Worm (Caenorhabditis elegans): ENCODE results near the gene hlh-6.

hlh-6 gene

DNA sequence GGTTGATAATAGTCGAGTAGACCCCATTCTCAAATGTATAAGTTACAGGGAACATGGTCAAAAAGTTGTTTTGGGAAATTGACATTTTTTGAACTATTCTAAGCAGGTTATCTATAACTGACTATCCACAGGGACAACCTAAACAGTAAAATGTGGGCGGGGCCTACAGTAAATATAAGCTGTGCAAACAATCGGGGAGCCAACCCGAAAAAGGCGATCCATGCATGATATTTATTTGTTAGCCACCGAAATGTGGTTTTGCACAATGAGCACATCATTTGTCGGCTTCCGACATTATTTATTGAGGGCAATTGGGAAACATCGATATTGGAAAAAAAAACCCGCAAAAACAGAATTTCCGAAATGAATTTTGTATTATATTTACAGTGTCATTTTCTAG, at the start of gene hlh-6:
Gene hlh-6 (minus strand): TSS at position 101 of the 400 bp plus-strand sequence.
- TF ChIP-seq B0310.2 (tag; optimal IDR thresholded peaks at IDR 0.05), result no peak
- no peak for TF ChIP-seq ets-7 (tag; optimal IDR thresholded peaks at IDR 0.05)
- no peak for TF ChIP-seq hnd-1 (tag; optimal IDR thresholded peaks at IDR 0.05)
- TF ChIP-seq sea-1 (GFP tag; conservative IDR thresholded peaks at IDR 0.05), result no peak
- no peak for TF ChIP-seq hmg-4 (GFP tag; optimal IDR thresholded peaks at IDR 0.05)
- TF ChIP-seq tra-4 (tag; optimal IDR thresholded peaks at IDR 0.05), result no peak
- TF ChIP-seq ama-1 (optimal IDR thresholded peaks at IDR 0.05), result no peak
- no peak for TF ChIP-seq tbx-11 (GFP tag; IDR thresholded peaks at IDR 0.05)
- no peak for TF ChIP-seq ceh-13 (GFP tag; optimal IDR thresholded peaks at IDR 0.05)
- no peak for TF ChIP-seq F13C5.2 (tag; optimal IDR thresholded peaks at IDR 0.05)
- TF ChIP-seq hmbx-1 (tag; optimal IDR thresholded peaks at IDR 0.05), result no peak
- no peak for TF ChIP-seq aly-1 (tag; optimal IDR thresholded peaks at IDR 0.05)
- TF ChIP-seq scrt-1 (GFP tag; IDR thresholded peaks at IDR 0.05), result no peak
- TF ChIP-seq pes-1 (GFP tag; IDR thresholded peaks at IDR 0.05), result no peak
- no peak for TF ChIP-seq flt-1 (GFP tag; IDR thresholded peaks at IDR 0.05)
- no peak for TF ChIP-seq tbx-37 (GFP tag; conservative IDR thresholded peaks at IDR 0.05)
- TF ChIP-seq ceh-36 (tag; optimal IDR thresholded peaks at IDR 0.05), result no peak

DNA sequence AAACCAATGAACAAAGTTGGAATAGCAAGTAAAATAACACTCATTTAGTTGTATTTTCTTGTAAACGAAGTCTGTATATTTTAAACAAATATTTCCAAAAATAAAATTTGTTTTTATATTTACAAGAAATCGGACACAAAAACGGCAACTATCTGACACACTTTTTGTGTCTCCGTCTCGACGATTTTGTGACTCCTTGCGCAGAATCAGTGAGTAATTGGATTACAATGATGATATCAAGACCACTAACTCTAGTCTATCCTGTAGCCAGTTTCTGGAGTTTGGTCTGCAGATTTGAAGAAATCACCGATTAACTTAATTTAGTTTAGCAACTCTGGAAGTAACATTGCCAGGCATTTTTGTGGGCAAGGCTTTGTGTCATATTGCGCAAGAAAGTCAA, 48.2 kb upstream of the hlh-6 start, which contains the start of gene cyp-13A10:
Gene cyp-13A10 (minus strand): TSS at position 88 of the 400 bp plus-strand sequence.
- TF ChIP-seq ceh-13 (GFP tag; optimal IDR thresholded peaks at IDR 0.05) (no peak), sea-1 (GFP tag; conservative IDR thresholded peaks at IDR 0.05) (no peak), hmbx-1 (tag; optimal IDR thresholded peaks at IDR 0.05) (no peak), hmg-4 (GFP tag; optimal IDR thresholded peaks at IDR 0.05) (no peak), B0310.2 (tag; optimal IDR thresholded peaks at IDR 0.05) (no peak), F13C5.2 (tag; optimal IDR thresholded peaks at IDR 0.05) (no peak), flt-1 (GFP tag; IDR thresholded peaks at IDR 0.05) (no peak), scrt-1 (GFP tag; IDR thresholded peaks at IDR 0.05) (no peak), ama-1 (optimal IDR thresholded peaks at IDR 0.05) (no peak), pes-1 (GFP tag; IDR thresholded peaks at IDR 0.05) (no peak), hnd-1 (tag; optimal IDR thresholded peaks at IDR 0.05) (no peak), tbx-11 (GFP tag; IDR thresholded peaks at IDR 0.05) (no peak), ets-7 (tag; optimal IDR thresholded peaks at IDR 0.05) (no peak), tbx-37 (GFP tag; conservative IDR thresholded peaks at IDR 0.05) (no peak), aly-1 (tag; optimal IDR thresholded peaks at IDR 0.05) (no peak), tra-4 (tag; optimal IDR thresholded peaks at IDR 0.05) (no peak), ceh-36 (tag; optimal IDR thresholded peaks at IDR 0.05) (no peak)

DNA sequence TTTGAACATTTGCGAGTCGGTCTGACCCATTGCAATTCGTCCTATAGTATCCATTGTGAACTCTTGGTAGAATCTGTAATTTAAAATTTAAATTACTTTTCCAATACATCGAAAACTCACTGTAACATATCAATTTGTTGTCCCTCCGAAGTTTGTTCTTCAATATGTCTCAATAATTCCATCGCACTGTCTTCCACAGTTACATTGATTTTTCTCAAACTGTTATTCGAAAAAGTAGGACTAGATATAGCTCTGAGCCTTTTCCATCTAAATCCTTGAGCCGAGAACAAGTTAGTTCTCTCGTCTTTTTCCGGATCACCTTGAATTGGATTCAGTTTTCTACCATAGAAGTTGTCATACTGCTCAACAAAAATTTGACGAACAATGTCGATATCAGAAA, 47.5 kb upstream of the hlh-6 start:
- no peak for TF ChIP-seq sea-1 (GFP tag; conservative IDR thresholded peaks at IDR 0.05)
- no peak for TF ChIP-seq ama-1 (optimal IDR thresholded peaks at IDR 0.05)
- no peak for TF ChIP-seq scrt-1 (GFP tag; IDR thresholded peaks at IDR 0.05)
- TF ChIP-seq tbx-11 (GFP tag; IDR thresholded peaks at IDR 0.05), result no peak
- no peak for TF ChIP-seq tbx-37 (GFP tag; conservative IDR thresholded peaks at IDR 0.05)
- TF ChIP-seq B0310.2 (tag; optimal IDR thresholded peaks at IDR 0.05), result no peak
- TF ChIP-seq hmg-4 (GFP tag; optimal IDR thresholded peaks at IDR 0.05), result no peak
- no peak for TF ChIP-seq tra-4 (tag; optimal IDR thresholded peaks at IDR 0.05)

ce11 chrII:9660379-9660778, 45.8 kb upstream of the hlh-6 start, which contains the start of gene ZK1320.3:
TSS of gene ZK1320.3 (minus strand) at chrII:9660419.
- TF ChIP-seq B0310.2 (tag; optimal IDR thresholded peaks at IDR 0.05), result no peak
- TF ChIP-seq F13C5.2 (tag; optimal IDR thresholded peaks at IDR 0.05), result no peak
- no peak for TF ChIP-seq aly-1 (tag; optimal IDR thresholded peaks at IDR 0.05)
- no peak for TF ChIP-seq sea-1 (GFP tag; conservative IDR thresholded peaks at IDR 0.05)
- no peak for TF ChIP-seq ceh-36 (tag; optimal IDR thresholded peaks at IDR 0.05)
- no peak for TF ChIP-seq ceh-13 (GFP tag; optimal IDR thresholded peaks at IDR 0.05)
- no peak for TF ChIP-seq tbx-37 (GFP tag; conservative IDR thresholded peaks at IDR 0.05)
- no peak for TF ChIP-seq hmbx-1 (tag; optimal IDR thresholded peaks at IDR 0.05)
- TF ChIP-seq flt-1 (GFP tag; IDR thresholded peaks at IDR 0.05), result no peak
- no peak for TF ChIP-seq tra-4 (tag; optimal IDR thresholded peaks at IDR 0.05)

- TF ChIP-seq ceh-36 (tag; optimal IDR thresholded peaks at IDR 0.05) (no peak), F13C5.2 (tag; optimal IDR thresholded peaks at IDR 0.05) (no peak), sea-1 (GFP tag; conservative IDR thresholded peaks at IDR 0.05) (no peak), tbx-11 (GFP tag; IDR thresholded peaks at IDR 0.05) (no peak), hmg-4 (GFP tag; optimal IDR thresholded peaks at IDR 0.05) (no peak), scrt-1 (GFP tag; IDR thresholded peaks at IDR 0.05) (no peak), pes-1 (GFP tag; IDR thresholded peaks at IDR 0.05) (no peak), hnd-1 (tag; optimal IDR thresholded peaks at IDR 0.05) (no peak), hmbx-1 (tag; optimal IDR thresholded peaks at IDR 0.05) (no peak)
Observed at ce11 chrII:9658915-9659314, 44.3 kb upstream of the hlh-6 start, which contains the start of gene ZK1320.2. TSS of gene ZK1320.2 (minus strand) at chrII:9659002.

- TF ChIP-seq hmg-4 (GFP tag; optimal IDR thresholded peaks at IDR 0.05) (no peak), ceh-13 (GFP tag; optimal IDR thresholded peaks at IDR 0.05) (no peak), B0310.2 (tag; optimal IDR thresholded peaks at IDR 0.05) (no peak), ets-7 (tag; optimal IDR thresholded peaks at IDR 0.05) (no peak)
Observed at ce11 chrII:9656210-9656755, 41.7 kb upstream of the hlh-6 start, which contains the start of gene gstk-1. TSS of gene gstk-1 (plus strand) at chrII:9656705.

- no peak for TF ChIP-seq ama-1 (optimal IDR thresholded peaks at IDR 0.05)
- TF ChIP-seq tbx-11 (GFP tag; IDR thresholded peaks at IDR 0.05), result no peak
- TF ChIP-seq flt-1 (GFP tag; IDR thresholded peaks at IDR 0.05), result no peak
- TF ChIP-seq ceh-36 (tag; optimal IDR thresholded peaks at IDR 0.05), result no peak
Observed at ce11 chrII:9655530-9656139, 41.0 kb upstream of the hlh-6 start, which contains the start of gene ZK1307.1. TSS of gene ZK1307.1 (minus strand) at chrII:9655580.
